Fruit fly (Drosophila melanogaster) whole organism, prepupa: ENCODE results near the gene CG3515.

Source experiments
- Blimp-1 ChIP-seq: fragments of 200-800 bp; sonication (Bioruptor generic); optimal IDR thresholded peaks from 3 replicates; lab custom pipeline; 2017; ENCODE audit warnings: missing biosample characterization, missing genetic modification characterization, mild to moderate bottlenecking, moderate library complexity, missing genetic modification reagents
- CG11762 ChIP-seq: fragments of 200-800 bp; sonication (Bioruptor generic); optimal IDR thresholded peaks from 3 replicates; lab custom pipeline; 2016; ENCODE audit warnings: missing biosample characterization, missing genetic modification characterization; ENCODE audit not compliant: insufficient read depth
- CG15336 ChIP-seq: fragments of 200-800 bp; sonication (Bioruptor generic); IDR thresholded peaks from 2 replicates; pipeline ENCODE4 v1.3.6; 2022; ENCODE audit warnings: missing biosample characterization, missing genetic modification characterization
- CG6276 ChIP-seq: fragments of 200-800 bp; sonication (Bioruptor generic); optimal IDR thresholded peaks from 2 replicates; lab custom pipeline; 2017; ENCODE audit warnings: missing biosample characterization, mild to moderate bottlenecking, missing genetic modification characterization
- CG6808 ChIP-seq: fragments of 200-800 bp; sonication (Bioruptor generic); optimal IDR thresholded peaks from 3 replicates; lab custom pipeline; 2017; ENCODE audit warnings: missing biosample characterization, missing genetic modification characterization, mild to moderate bottlenecking, moderate library complexity, missing genetic modification reagents
- CG6854 ChIP-seq: fragments of 200-800 bp; sonication (Bioruptor generic); optimal IDR thresholded peaks from 2 replicates; lab custom pipeline; 2017; ENCODE audit warnings: missing biosample characterization, mild to moderate bottlenecking, missing genetic modification characterization
- CG9139 ChIP-seq: fragments of 200-800 bp; sonication (Bioruptor generic); optimal IDR thresholded peaks from 3 replicates; lab custom pipeline; 2017; ENCODE audit warnings: missing biosample characterization, mild to moderate bottlenecking, missing genetic modification characterization
- Eip75B ChIP-seq: fragments of 200-800 bp; sonication (Bioruptor generic); optimal IDR thresholded peaks from 3 replicates; lab custom pipeline; 2016; ENCODE audit warnings: missing biosample characterization, missing genetic modification characterization
- Eip93F ChIP-seq: fragments of 200-800 bp; sonication (Bioruptor generic); optimal IDR thresholded peaks from 2 replicates; lab custom pipeline; 2016; ENCODE audit warnings: missing biosample characterization, mild to moderate bottlenecking, missing genetic modification characterization
- Ets96B ChIP-seq: fragments of 200-800 bp; optimal IDR thresholded peaks from 2 replicates; lab custom pipeline; 2019; ENCODE audit warnings: missing biosample characterization, mild to moderate bottlenecking, missing genetic modification characterization, moderate library complexity
- Gug ChIP-seq: fragments of 200-800 bp; sonication (Bioruptor generic); IDR thresholded peaks from 2 replicates; pipeline ENCODE4 v1.3.6; 2022; ENCODE audit warnings: missing biosample characterization, missing genetic modification characterization
- OdsH ChIP-seq: fragments of 200-800 bp; sonication (Bioruptor generic); optimal IDR thresholded peaks from 3 replicates; lab custom pipeline; 2016; ENCODE audit warnings: missing biosample characterization, missing genetic modification characterization
- achi ChIP-seq: fragments of 200-800 bp; sonication (Bioruptor generic); optimal IDR thresholded peaks from 3 replicates; lab custom pipeline; 2016; ENCODE audit warnings: missing biosample characterization, missing genetic modification characterization
- cyc ChIP-seq: fragments of 200-800 bp; sonication (Bioruptor generic); optimal IDR thresholded peaks from 3 replicates; lab custom pipeline; 2016; ENCODE audit warnings: missing biosample characterization, missing genetic modification characterization
- dac ChIP-seq: fragments of 200-800 bp; sonication (Bioruptor generic); optimal IDR thresholded peaks from 2 replicates; lab custom pipeline; 2017; ENCODE audit warnings: missing biosample characterization, mild to moderate bottlenecking, missing genetic modification characterization
- fd85E ChIP-seq: fragments of 200-800 bp; sonication (Bioruptor generic); optimal IDR thresholded peaks from 3 replicates; lab custom pipeline; 2016; ENCODE audit warnings: missing biosample characterization, missing genetic modification characterization
- lz ChIP-seq: fragments of 200-800 bp; sonication (Bioruptor generic); optimal IDR thresholded peaks from 3 replicates; lab custom pipeline; 2016; ENCODE audit warnings: missing biosample characterization, missing genetic modification characterization
- ss ChIP-seq, 2 experiments: fragments of 200-800 bp; sonication (Bioruptor generic); optimal IDR thresholded peaks; 2 replicates in 1 of 2; 3 replicates in 1 of 2; lab custom pipeline; 2017 to 2018; ENCODE audit warnings: mild to moderate bottlenecking in 2 of 2, missing biosample characterization in 2 of 2, missing genetic modification characterization in 2 of 2, moderate library complexity in 1 of 2

Gene CG3515

DNA sequence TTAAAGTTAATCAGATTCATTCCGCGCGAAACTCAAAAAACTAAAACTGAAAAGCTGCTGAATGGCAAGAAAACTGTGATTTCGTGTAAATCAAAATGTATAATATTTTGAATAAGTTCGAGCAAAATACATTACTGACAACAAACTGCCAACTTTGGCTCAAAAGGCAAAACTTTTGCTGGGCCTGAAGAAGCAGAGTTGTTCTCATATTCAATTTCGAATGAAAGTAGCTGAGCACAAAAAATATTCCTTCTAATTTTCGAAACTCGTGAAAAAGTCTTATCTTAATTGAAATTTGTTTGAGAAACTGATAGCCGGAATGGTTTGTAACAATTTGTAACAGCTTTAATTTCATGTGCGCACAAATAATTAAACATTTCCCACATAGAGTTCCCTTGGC is 34.7 kb downstream of the CG3515 start, which contains the start of gene CG3528:
CG3528 (minus strand) TSS at position 101 of the 400 bp plus-strand sequence.
- no peak for TF ChIP-seq achi (GFP tag; lab: Kevin White, UChicago)
- no peak for TF ChIP-seq CG6808
- TF ChIP-seq CG11762 (GFP tag; lab: Kevin White, UChicago) = no peak
- TF ChIP-seq CG6854 = no peak
- no peak for TF ChIP-seq cyc
- TF ChIP-seq Gug (GFP tag; lab: Robert Waterston, UW) = no peak
- no peak for TF ChIP-seq CG15336 (GFP tag; lab: Robert Waterston, UW)
- no peak for TF ChIP-seq Eip75B (GFP tag; lab: Kevin White, UChicago)
- no peak for TF ChIP-seq fd85E (GFP tag; lab: Kevin White, UChicago)
- no peak for TF ChIP-seq CG9139 (GFP tag; lab: Kevin White, UChicago)
- no peak for TF ChIP-seq Ets96B (tag; lab: Kevin White, UChicago)
- no peak for TF ChIP-seq Blimp-1 (GFP tag; lab: Kevin White, UChicago)
- TF ChIP-seq, all 60 proteins: peak for 0

DNA sequence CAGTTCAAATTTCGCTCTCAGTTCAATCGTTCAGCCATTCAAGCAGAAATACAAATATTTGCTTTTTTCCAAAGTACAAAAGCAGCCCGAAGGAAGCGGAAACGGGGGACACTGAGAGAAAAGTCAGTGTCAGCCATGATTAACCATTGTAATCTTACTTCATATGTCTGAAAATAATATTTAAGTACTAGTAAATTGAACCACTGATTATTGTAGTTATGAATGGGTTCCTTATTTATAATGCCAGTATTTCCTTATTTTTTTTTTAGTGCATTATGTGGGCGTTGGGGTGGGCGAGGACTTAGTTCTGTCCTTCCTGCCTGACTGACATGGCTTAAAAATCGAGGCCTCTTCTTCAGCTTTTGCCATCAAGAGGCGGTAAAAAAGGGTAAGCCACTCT is 50.8 kb downstream of the CG3515 start:
- no peak for TF ChIP-seq OdsH (GFP tag; lab: Kevin White, UChicago)
- TF ChIP-seq Eip93F (GFP tag; lab: Kevin White, UChicago) = no peak
- TF ChIP-seq lz = no peak
- TF ChIP-seq achi (GFP tag; lab: Kevin White, UChicago) = no peak
- TF ChIP-seq CG11762 (GFP tag; lab: Kevin White, UChicago) = no peak
- no peak for TF ChIP-seq Ets96B (tag; lab: Kevin White, UChicago)
- no peak for TF ChIP-seq ss (GFP tag; optimal IDR thresholded peaks at IDR 0.05; lab: Kevin White, UChicago)
- no peak for TF ChIP-seq dac (GFP tag; lab: Kevin White, UChicago)
- no peak for TF ChIP-seq CG6276 (GFP tag; lab: Kevin White, UChicago)
